Fruit fly (Drosophila melanogaster): ENCODE results near the gene CG45486.

DNA sequence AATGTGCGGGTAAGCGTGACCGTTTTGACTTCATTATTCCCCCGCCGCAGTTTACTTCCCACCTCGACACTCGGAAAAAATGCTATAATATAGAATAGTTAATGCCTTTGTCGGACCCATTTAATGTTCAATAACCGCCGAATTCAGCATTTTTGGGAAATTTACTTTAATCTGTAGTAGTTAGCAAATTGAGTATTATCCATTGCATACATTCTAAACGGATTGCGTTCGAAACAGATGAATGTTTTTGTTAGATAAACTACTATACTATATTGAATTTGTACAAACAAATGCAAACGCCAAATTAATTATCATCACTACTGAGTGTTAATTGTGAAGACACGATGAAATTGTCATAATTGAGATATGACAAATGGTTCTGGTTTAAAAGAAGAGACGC is 25.7 kb downstream of the CG45486 start:
- no peak for TF ChIP-seq CG15710 (tag; optimal IDR thresholded peaks at IDR 0.05)
- no peak for TF ChIP-seq CG32121 (GFP tag; IDR thresholded peaks at IDR 0.05)
- no peak for TF ChIP-seq Pif1B (GFP tag; optimal IDR thresholded peaks at IDR 0.05)
- TF ChIP-seq rn (GFP tag; IDR thresholded peaks at IDR 0.05), result no peak
- TF ChIP-seq CG10348 (GFP tag; IDR thresholded peaks at IDR 0.05), result no peak
- TF ChIP-seq CG17806 (tag; optimal IDR thresholded peaks at IDR 0.05), result no peak
- no peak for TF ChIP-seq D1 (tag; optimal IDR thresholded peaks at IDR 0.05)
- peak; percentile 15 for TF ChIP-seq CG9948 (tag; optimal IDR thresholded peaks at IDR 0.05)
- TF ChIP-seq CG14655 (GFP tag; optimal IDR thresholded peaks at IDR 0.05), result peak; percentile 52

Measured in whole organism, pupa.